Fruit fly (Drosophila melanogaster) whole organism: ENCODE results near the gene GATAe.

Source experiments
- CG8478 ChIP-seq: fragments of >200 bp; optimal IDR thresholded peaks from 2 replicates; lab custom pipeline; 2018; ENCODE audit warnings: inconsistent platforms
- Dll ChIP-seq: fragments of >200 bp; optimal IDR thresholded peaks from 2 replicates; lab custom pipeline; 2017
- EcR ChIP-seq, 2 experiments: fragments of >200 bp; optimal IDR thresholded peaks; 2 replicates each; lab custom pipeline; 2017; ENCODE audit warnings: missing biosample characterization in 2 of 2, missing genetic modification characterization in 2 of 2, missing genetic modification reagents in 2 of 2
- pan ChIP-seq: fragments of >200 bp; optimal IDR thresholded peaks from 2 replicates; lab custom pipeline; 2017
- psq ChIP-seq: fragments of >200 bp; optimal IDR thresholded peaks from 2 replicates; lab custom pipeline; 2017
- usp ChIP-seq: fragments of >200 bp; optimal IDR thresholded peaks from 2 replicates; lab custom pipeline; 2017; ENCODE audit warnings: missing biosample characterization, missing genetic modification characterization, mixed read lengths

Gene GATAe

DNA sequence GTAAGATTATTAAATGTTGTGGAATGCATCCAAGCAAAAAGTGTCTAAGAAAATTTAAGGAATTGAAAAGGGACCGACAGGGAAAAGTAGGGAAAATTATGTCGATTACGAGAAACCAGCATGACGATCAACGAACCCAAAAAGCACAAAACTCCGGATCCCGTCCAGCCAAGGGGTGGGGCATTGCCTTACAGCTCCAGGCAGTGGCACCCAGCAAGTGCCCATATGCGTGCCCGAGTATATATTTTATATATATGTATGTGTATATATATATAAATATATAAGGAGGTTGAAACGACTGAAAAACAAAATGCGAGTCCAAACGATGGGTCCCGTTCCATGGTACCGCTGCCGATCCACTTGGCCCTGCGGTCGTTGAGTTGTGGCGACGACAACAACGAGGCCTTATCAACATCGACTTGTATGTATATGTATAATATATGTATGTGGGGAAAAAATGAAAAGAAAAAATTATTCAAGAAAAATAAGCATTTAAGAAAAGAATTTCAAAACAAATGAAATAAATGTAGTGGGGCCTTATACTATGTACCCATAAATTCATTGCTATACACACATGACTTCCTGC is 21.7 kb upstream of the GATAe start:
- TF ChIP-seq Dll (lab: Kevin White, UChicago), result no peak
- TF ChIP-seq pan (lab: Kevin White, UChicago), result no peak
- TF ChIP-seq usp, result no peak
- no peak for TF ChIP-seq psq (lab: Kevin White, UChicago)
- no peak for TF ChIP-seq EcR (GFP tag; optimal IDR thresholded peaks at IDR 0.05; lab: Kevin White, UChicago)
- TF ChIP-seq CG8478 (lab: Kevin White, UChicago), result no peak

DNA sequence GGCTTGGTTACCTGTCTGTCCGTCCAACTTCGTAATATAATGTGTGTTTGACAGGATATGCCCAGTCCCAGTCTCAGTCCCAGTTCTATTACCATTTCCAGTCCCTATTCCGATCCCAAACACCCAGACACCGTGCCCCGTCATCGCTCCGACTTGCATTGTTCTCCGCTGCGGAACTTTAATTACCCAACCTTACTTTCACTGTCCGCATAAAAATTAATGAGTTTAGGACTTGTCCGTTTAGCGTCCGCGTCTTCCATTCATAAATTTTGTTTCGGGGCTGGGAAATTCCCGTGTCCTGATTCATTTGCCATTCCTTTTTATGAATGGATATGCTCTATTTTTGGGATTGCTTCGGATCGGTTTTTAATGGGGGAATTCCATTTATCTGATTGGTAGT is 20.6 kb upstream of the GATAe start:
- TF ChIP-seq EcR (GFP tag; optimal IDR thresholded peaks at IDR 0.05; lab: Kevin White, UChicago), result no peak
- TF ChIP-seq psq (lab: Kevin White, UChicago), result no peak
- no peak for TF ChIP-seq usp
- TF ChIP-seq pan (lab: Kevin White, UChicago), result no peak
- no peak for TF ChIP-seq Dll (lab: Kevin White, UChicago)
- no peak for TF ChIP-seq CG8478 (lab: Kevin White, UChicago)

DNA sequence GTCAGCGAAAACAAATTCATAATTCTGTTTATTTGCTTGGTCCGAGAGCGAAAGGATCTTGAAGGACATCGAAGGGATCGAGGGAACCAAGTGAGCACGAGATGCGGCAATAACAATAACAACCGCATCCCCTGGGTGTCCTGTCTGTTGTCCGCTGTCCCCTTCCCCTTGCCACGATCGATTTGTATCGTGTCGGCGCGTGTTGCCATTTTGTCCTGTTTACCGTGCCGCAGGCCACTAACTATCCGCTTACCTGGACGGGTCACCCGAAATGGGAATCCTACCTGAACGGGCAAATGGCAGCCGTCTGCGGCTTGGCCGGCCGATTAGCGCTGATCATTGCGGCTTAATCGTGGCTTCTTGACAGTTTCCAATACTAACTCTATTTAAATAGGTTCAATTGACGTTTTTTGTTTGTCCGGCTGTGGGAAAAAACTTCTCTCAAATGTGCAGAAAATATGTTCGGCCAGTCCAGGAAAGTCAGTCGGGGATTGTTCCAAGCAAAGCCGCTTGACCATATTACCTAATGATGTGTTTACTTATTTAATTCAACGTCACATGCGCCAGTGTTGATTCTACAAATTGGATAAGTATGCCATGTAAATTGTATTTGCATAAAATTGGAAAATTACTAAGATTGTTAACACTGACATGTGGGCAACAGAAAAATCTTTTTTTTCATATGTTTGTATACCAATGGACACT is 19.5 kb upstream of the GATAe start:
- TF ChIP-seq psq (lab: Kevin White, UChicago), result no peak
- no peak for TF ChIP-seq EcR (GFP tag; optimal IDR thresholded peaks at IDR 0.05; lab: Kevin White, UChicago)
- TF ChIP-seq Dll (lab: Kevin White, UChicago), result no peak
- no peak for TF ChIP-seq CG8478 (lab: Kevin White, UChicago)

DNA sequence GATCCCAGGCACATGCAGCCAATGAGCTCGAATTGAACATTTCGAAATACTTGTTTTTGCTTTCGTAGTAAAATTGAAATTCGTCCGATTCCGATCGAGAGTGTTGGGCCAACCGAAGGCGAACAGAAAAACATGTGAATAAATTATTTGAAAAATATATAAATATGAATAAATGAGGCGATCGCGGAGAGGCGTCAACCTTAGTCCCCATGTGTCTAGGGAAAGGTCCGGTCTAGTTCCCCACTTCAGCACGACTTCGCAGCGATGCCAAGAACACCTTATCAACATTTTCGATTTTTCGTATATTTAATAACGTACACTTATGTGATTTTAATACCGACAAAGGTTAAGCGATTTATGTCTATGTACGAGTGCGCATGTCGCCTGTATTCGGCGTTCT is 17.3 kb upstream of the GATAe start:
- no peak for TF ChIP-seq CG8478 (lab: Kevin White, UChicago)
- no peak for TF ChIP-seq pan (lab: Kevin White, UChicago)
- no peak for TF ChIP-seq psq (lab: Kevin White, UChicago)
- TF ChIP-seq Dll (lab: Kevin White, UChicago), result no peak
- TF ChIP-seq usp, result no peak
- no peak for TF ChIP-seq EcR (GFP tag; optimal IDR thresholded peaks at IDR 0.05; lab: Kevin White, UChicago)

DNA sequence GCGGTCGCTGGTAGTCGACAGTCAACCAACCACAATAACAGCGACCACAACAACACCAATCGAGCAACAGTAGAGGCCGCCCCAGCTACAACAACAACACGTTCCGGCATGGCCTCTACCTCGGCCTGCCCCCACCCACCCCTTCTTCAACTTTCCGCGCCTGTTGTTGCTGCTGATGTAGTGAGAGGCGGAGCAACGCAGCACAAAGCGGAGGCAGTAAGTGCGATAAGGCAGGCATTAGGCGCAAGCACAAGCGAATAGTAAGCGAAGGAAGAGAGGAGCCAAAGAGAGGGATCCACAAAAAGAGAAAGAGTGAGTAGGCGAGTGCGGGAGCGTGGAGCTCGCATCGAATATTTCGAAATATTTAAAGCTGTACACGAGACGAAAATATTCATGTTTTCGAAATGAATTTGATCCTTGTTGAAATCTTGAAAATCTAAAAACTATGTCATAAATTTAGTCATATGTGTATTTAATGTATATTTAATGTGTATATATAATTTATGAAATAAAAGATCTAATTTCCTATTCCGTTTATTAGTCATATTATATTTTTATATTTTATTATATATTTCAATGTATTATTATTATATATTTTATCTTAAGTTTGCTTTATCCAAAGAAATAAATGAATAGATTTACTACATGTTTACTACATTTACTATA is 15.6 kb upstream of the GATAe start:
- TF ChIP-seq psq (lab: Kevin White, UChicago), result no peak
- TF ChIP-seq EcR (GFP tag; optimal IDR thresholded peaks at IDR 0.05; lab: Kevin White, UChicago), result no peak
- no peak for TF ChIP-seq Dll (lab: Kevin White, UChicago)
- TF ChIP-seq usp, result no peak
- no peak for TF ChIP-seq CG8478 (lab: Kevin White, UChicago)
- TF ChIP-seq pan (lab: Kevin White, UChicago), result no peak

DNA sequence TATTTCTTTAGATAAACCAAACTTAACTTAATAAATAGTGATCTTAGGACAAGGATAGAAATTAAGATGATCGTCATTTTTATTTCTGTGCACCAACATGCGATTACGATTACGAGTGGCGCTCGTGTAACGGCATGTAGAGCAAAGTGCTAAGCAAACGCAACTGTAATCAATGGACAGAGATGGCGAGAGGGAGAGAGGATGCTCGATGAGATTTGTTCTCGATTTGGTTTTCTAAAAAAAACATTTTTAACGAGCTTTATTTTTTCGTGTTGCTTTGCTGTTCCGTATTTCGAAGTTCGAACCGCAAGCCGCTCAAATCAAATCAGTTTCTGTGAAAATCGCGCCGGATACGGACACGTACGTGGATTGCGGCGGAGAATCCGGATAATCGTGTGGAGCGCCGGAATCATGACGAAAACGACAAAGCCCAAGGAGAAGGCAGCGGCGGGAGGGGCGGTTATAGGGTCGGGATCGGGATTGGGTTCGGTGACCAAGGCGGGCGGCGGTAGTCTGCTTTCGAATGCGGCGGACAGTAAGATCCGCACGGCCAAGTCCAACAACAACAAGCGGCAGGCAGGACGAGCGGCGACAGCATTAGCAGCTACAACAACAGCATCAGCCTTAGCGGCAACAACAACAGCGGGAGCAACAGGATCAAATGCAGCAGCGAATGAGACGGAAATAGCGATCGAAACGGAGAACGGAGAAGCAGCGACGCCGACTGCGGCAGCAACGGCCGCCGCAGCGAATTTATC is 14.9 kb upstream of the GATAe start:
- TF ChIP-seq CG8478 (lab: Kevin White, UChicago) (no peak), usp (no peak), psq (lab: Kevin White, UChicago) (no peak), pan (lab: Kevin White, UChicago) (no peak), EcR (GFP tag; optimal IDR thresholded peaks at IDR 0.05; lab: Kevin White, UChicago) (no peak), Dll (lab: Kevin White, UChicago) (no peak)

DNA sequence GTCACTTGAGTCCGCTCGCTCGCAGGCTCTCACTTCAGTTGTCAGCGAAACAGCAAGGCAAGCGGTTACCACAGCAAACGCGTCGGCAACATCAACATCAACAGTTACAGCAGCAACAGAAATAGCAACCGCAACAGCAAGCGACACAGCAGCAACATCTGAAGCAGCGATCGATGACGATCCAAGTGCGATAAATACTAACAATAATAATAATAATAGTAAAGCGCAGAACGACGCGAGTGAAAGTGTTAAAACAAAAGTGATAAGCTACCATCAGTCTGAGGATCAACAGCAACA is 14.4 kb upstream of the GATAe start:
- TF ChIP-seq usp (no peak), Dll (lab: Kevin White, UChicago) (no peak), psq (lab: Kevin White, UChicago) (no peak), CG8478 (lab: Kevin White, UChicago) (no peak), EcR (GFP tag; optimal IDR thresholded peaks at IDR 0.05; lab: Kevin White, UChicago) (no peak), pan (lab: Kevin White, UChicago) (no peak)

DNA sequence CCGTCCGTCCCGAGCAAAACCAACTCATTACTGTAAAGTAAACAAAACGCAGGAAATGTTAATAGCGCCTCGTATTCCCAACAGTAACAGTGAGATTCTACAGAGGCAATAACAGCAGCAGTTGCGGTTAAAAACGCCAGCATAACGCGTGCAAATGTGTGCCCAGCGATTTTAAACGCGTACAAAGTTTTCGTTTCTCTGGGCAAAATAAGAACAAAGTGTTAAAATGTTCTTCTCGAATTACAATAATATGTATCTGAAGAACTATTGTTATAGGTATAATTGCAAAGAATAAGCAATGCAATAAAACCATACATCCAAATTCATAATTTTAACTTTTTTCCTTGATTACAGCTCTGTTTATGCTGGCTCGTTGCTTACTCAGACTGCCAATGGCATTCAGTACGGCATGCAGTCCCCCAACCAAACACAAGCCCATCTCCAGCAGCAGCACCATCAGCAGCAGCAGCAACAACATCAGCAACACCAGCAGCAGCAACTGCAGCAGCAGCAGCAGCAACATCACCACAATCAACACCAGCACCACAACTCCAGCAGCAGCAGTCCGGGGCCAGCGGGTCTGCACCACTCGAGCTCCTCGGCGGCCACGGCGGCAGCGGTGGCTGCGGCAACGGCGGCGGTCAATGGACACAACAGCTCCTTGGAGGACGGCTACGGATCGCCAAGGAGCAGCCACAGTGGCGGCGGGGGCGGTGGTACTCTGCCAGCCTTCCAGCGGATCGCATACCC is 9.8 kb upstream of the GATAe start:
- TF ChIP-seq CG8478 (lab: Kevin White, UChicago) (no peak), EcR (GFP tag; optimal IDR thresholded peaks at IDR 0.05; lab: Kevin White, UChicago) (no peak), pan (lab: Kevin White, UChicago) (no peak), usp (no peak), psq (lab: Kevin White, UChicago) (no peak), Dll (lab: Kevin White, UChicago) (no peak)

DNA sequence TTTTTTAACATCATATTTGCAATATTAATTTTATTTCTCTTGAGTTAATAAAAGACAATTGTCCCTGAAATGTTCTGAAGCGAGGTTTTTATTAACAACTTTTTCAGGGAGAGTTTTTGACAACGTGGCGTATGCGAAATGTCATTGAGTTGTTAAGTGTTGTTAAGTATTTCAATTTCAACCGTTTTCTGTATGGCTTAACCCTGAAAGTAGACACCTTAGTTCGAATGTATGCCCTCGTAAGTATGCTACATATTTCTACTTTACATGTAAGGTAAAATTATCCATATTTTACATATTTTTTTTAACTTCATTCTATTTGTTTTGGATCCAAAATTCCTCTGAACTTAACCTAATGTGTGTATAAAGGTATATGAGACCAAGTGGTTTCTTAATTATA is 4.9 kb upstream of the GATAe start:
- TF ChIP-seq CG8478 (lab: Kevin White, UChicago) (no peak), pan (lab: Kevin White, UChicago) (no peak), EcR (GFP tag; optimal IDR thresholded peaks at IDR 0.05; lab: Kevin White, UChicago) (no peak), psq (lab: Kevin White, UChicago) (no peak), usp (no peak), Dll (lab: Kevin White, UChicago) (no peak)

DNA sequence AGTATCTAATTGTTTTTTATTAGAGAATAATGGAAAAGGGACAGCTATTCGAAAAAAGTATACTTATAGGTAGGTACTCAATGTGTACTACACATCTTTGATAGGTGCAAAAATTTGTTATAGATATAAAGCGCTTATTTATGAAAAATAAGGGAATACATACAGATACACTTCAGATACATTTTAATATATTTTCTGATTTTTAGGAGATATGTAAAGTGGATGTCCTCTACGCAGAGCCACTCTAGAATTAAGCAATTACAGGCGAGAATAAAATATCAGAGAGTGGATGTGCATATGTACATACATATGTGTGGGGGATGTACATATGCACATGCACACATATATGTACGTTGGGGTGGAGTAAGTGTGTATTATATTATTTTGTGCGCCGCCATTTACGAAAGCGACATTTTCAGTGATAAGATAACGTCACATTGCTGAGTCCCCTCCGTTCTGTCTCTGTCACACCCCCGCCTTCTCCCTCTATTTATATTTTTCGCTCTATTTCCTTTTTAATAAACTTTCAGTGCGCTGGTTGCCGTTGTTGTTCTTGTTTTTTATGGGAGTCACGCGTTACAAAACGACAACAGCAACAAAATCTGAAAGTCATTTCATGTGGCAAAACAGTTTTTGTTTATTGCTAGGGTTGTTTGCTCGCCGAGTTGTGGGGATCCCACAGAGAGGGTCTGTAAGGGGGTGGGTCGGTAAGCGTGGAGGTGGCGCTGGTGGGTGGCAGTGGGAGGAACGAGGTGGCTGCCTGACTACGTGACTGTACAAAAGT is 4.0 kb upstream of the GATAe start:
- TF ChIP-seq EcR (GFP tag; optimal IDR thresholded peaks at IDR 0.05; lab: Kevin White, UChicago) (no peak), psq (lab: Kevin White, UChicago) (no peak), pan (lab: Kevin White, UChicago) (no peak), CG8478 (lab: Kevin White, UChicago) (no peak), Dll (lab: Kevin White, UChicago) (no peak), usp (no peak)
